Worm (Caenorhabditis elegans): ENCODE data around the gene Y38C1AA.12.

DNA sequence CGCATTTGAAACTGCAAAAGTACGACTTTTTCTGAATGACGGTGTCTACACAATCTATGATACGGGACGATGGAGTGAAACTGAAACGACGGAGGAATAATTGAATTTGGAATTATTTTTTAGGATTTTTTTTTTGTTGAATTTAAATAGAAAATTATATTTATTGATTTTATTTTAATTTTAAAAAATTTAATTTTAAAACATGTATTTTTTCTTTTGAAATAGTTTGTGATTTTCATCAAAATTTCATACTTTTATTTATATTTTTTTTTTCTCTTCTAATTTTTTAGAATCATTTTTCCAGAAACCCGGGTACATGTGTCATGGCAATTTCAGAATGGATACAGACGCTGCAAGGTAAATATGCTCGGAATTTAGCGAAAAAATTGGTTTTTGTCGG, 15.8 kb downstream of the Y38C1AA.12 start, which contains the start of gene Y38C1AA.1:
- no peak for TF ChIP-seq mls-2 (tag; optimal IDR thresholded peaks at IDR 0.05)
- no peak for TF ChIP-seq sem-2 (GFP tag; optimal IDR thresholded peaks at IDR 0.05)
- TF ChIP-seq lin-13 (tag; optimal IDR thresholded peaks at IDR 0.05), result no peak

All from whole organism, mixed stage, embryonic.